Worm (Caenorhabditis elegans) whole organism, L3 larva: ENCODE results near the gene F18A11.5.

ENCODE experiments used
- ama-1 ChIP-seq: fragments of 150-350 bp; optimal IDR thresholded peaks from 2 replicates; lab custom pipeline; 2018
- ceh-82 ChIP-seq: fragments of 150-350 bp; optimal IDR thresholded peaks from 2 replicates; lab custom pipeline; 2014; ENCODE audit warnings: missing biosample characterization, missing genetic modification characterization
- lin-39 ChIP-seq: fragments of 150-350 bp; optimal IDR thresholded peaks from 2 replicates; lab custom pipeline; 2018; ENCODE audit warnings: missing biosample characterization, missing genetic modification reagents, missing genetic modification characterization
- nhr-12 ChIP-seq: fragments of 150-350 bp; optimal IDR thresholded peaks from 2 replicates; lab custom pipeline; 2014; ENCODE audit warnings: missing biosample characterization, missing genetic modification characterization
- nhr-43 ChIP-seq: sonication (generic microtip); optimal IDR thresholded peaks from 2 replicates; lab custom pipeline; 2016; ENCODE audit warnings: mild to moderate bottlenecking, missing genetic modification characterization, missing compliant biosample characterization; ENCODE audit not compliant: poor library complexity, severe bottlenecking
- skn-1 ChIP-seq: fragments of 150-350 bp; optimal IDR thresholded peaks from 2 replicates; lab custom pipeline; 2014; ENCODE audit warnings: missing biosample characterization, missing genetic modification characterization

- TF ChIP-seq nhr-12 (tag; lab: Kevin White, UChicago) (no peak), nhr-43 (tag; lab: Kevin White, UChicago) (no peak), lin-39 (no peak), skn-1 (no peak), ama-1 (lab: Kevin White, UChicago) (no peak), ceh-82 (tag; lab: Kevin White, UChicago) (no peak)
Observed at ce11 chrII:12978658-12979057, 35.4 kb downstream of the F18A11.5 start.
